Fruit fly (Drosophila melanogaster) whole organism, embryonic: Measurements from ENCODE around the gene CG4101.

Source experiments
- Atf-2 ChIP-seq: fragments of 200-800 bp; sonication (Bioruptor generic); optimal IDR thresholded peaks from 2 replicates; lab custom pipeline; 2016; ENCODE audit warnings: missing biosample characterization, missing genetic modification characterization
- BtbVII ChIP-seq: fragments of 200-800 bp; sonication (Bioruptor generic); optimal IDR thresholded peaks from 3 replicates; lab custom pipeline; 2017; ENCODE audit warnings: missing biosample characterization, mild to moderate bottlenecking, missing genetic modification characterization
- Bteb2 ChIP-seq: fragments of 200-800 bp; sonication (Bioruptor generic); optimal IDR thresholded peaks from 2 replicates; lab custom pipeline; 2016; ENCODE audit warnings: missing biosample characterization, missing genetic modification characterization
- CG10366 ChIP-seq: fragments of 200-800 bp; sonication (Bioruptor generic); IDR thresholded peaks from 2 replicates; pipeline ENCODE4 v1.3.6; 2022; ENCODE audit warnings: missing biosample characterization, missing genetic modification characterization
- CG11695 ChIP-seq: fragments of 200-800 bp; sonication (Bioruptor generic); IDR thresholded peaks from 3 replicates; pipeline ENCODE4 v1.3.6; 2022; ENCODE audit warnings: missing biosample characterization, missing genetic modification characterization
- CG12659 ChIP-seq: fragments of 200-800 bp; sonication (Bioruptor generic); optimal IDR thresholded peaks from 3 replicates; lab custom pipeline; 2017; ENCODE audit warnings: mild to moderate bottlenecking, missing biosample characterization, missing genetic modification reagents, missing genetic modification characterization
- CG13296 ChIP-seq: fragments of 200-800 bp; sonication (Bioruptor generic); optimal IDR thresholded peaks from 3 replicates; lab custom pipeline; 2018; ENCODE audit warnings: missing biosample characterization, mild to moderate bottlenecking, missing genetic modification characterization
- CG14050 ChIP-seq: fragments of 200-800 bp; sonication (Bioruptor generic); IDR thresholded peaks from 3 replicates; pipeline ENCODE4 v1.3.6; 2022; ENCODE audit warnings: missing biosample characterization, missing genetic modification characterization
- CG15073 ChIP-seq: fragments of 200-800 bp; sonication (Bioruptor generic); optimal IDR thresholded peaks from 2 replicates; lab custom pipeline; 2016; ENCODE audit warnings: missing biosample characterization, missing genetic modification characterization
- CG1603 ChIP-seq: fragments of 200-800 bp; sonication (Bioruptor generic); optimal IDR thresholded peaks from 2 replicates; lab custom pipeline; 2019; ENCODE audit warnings: missing biosample characterization, mild to moderate bottlenecking, missing genetic modification characterization, moderate library complexity
- CG17359 ChIP-seq: fragments of 200-800 bp; sonication (Bioruptor generic); optimal IDR thresholded peaks from 3 replicates; lab custom pipeline; 2018; ENCODE audit warnings: missing biosample characterization, mild to moderate bottlenecking, missing genetic modification characterization, moderate library complexity
- CG17361 ChIP-seq: fragments of 200-800 bp; sonication (Bioruptor generic); IDR thresholded peaks from 3 replicates; pipeline ENCODE4 v1.3.6; 2022; ENCODE audit warnings: missing biosample characterization, missing genetic modification characterization
- CG17829 ChIP-seq: fragments of 200-800 bp; optimal IDR thresholded peaks from 2 replicates; lab custom pipeline; 2019; ENCODE audit warnings: missing biosample characterization, mild to moderate bottlenecking, missing genetic modification characterization, moderate library complexity
- CG2712 ChIP-seq: fragments of 200-800 bp; optimal IDR thresholded peaks from 3 replicates; lab custom pipeline; 2019; ENCODE audit warnings: missing biosample characterization, mild to moderate bottlenecking, missing genetic modification characterization, moderate library complexity
- CG4617 ChIP-seq: fragments of 200-800 bp; sonication (Bioruptor generic); optimal IDR thresholded peaks from 3 replicates; lab custom pipeline; 2016; ENCODE audit warnings: missing biosample characterization, missing genetic modification characterization, borderline replicate concordance
- CG6689 ChIP-seq: fragments of 200-800 bp; sonication (Bioruptor generic); IDR thresholded peaks from 2 replicates; pipeline ENCODE4 v1.3.6; 2022; ENCODE audit warnings: missing biosample characterization, missing genetic modification characterization
- D19A ChIP-seq: fragments of 200-800 bp; optimal IDR thresholded peaks from 3 replicates; lab custom pipeline; 2019; ENCODE audit warnings: missing biosample characterization, mild to moderate bottlenecking, missing genetic modification characterization, moderate library complexity
- Doc3 ChIP-seq: fragments of 200-800 bp; sonication (Bioruptor generic); IDR thresholded peaks from 3 replicates; pipeline ENCODE4 v1.3.6; 2022; ENCODE audit warnings: missing biosample characterization, missing genetic modification characterization; ENCODE audit not compliant: partially characterized antibody
- Drgx ChIP-seq: fragments of 200-800 bp; sonication (Bioruptor generic); IDR thresholded peaks from 2 replicates; pipeline ENCODE4 v1.3.6; 2022; ENCODE audit warnings: missing biosample characterization, missing genetic modification characterization
- E2f1 ChIP-seq: fragments of 200-800 bp; sonication (Bioruptor generic); IDR thresholded peaks from 2 replicates; pipeline ENCODE4 v1.3.6; 2022; ENCODE audit warnings: missing biosample characterization, missing genetic modification characterization
- Ets97D ChIP-seq: fragments of 200-800 bp; sonication (Bioruptor generic); optimal IDR thresholded peaks from 3 replicates; lab custom pipeline; 2016; ENCODE audit warnings: missing biosample characterization, missing genetic modification characterization
- HmgD ChIP-seq: fragments of 200-800 bp; sonication (Bioruptor generic); optimal IDR thresholded peaks from 3 replicates; lab custom pipeline; 2016; ENCODE audit warnings: missing biosample characterization, missing genetic modification characterization
- Hmr ChIP-seq: fragments of 200-800 bp; sonication (Bioruptor generic); optimal IDR thresholded peaks from 3 replicates; lab custom pipeline; 2017; ENCODE audit warnings: mild to moderate bottlenecking, missing biosample characterization, missing genetic modification reagents, missing genetic modification characterization
- Max ChIP-seq: fragments of 200-800 bp; sonication (Bioruptor generic); optimal IDR thresholded peaks from 2 replicates; lab custom pipeline; 2016; ENCODE audit warnings: missing biosample characterization, mild to moderate bottlenecking, missing genetic modification characterization
- NC2α ChIP-seq: fragments of 200-800 bp; sonication (Bioruptor generic); optimal IDR thresholded peaks from 2 replicates; lab custom pipeline; 2016; ENCODE audit warnings: missing biosample characterization, missing genetic modification characterization
- NC2β ChIP-seq: fragments of 200-800 bp; sonication (Bioruptor generic); optimal IDR thresholded peaks from 2 replicates; lab custom pipeline; 2016; ENCODE audit warnings: missing biosample characterization, missing genetic modification characterization
- NK7.1 ChIP-seq: fragments of 200-800 bp; sonication (Bioruptor generic); optimal IDR thresholded peaks from 3 replicates; lab custom pipeline; 2016; ENCODE audit warnings: missing biosample characterization, missing genetic modification characterization
- Nf-YB ChIP-seq: fragments of 200-800 bp; sonication (Bioruptor generic); optimal IDR thresholded peaks from 3 replicates; lab custom pipeline; 2019; ENCODE audit warnings: missing biosample characterization, mild to moderate bottlenecking, missing genetic modification characterization, moderate library complexity
- Poxn ChIP-seq: fragments of 200-800 bp; sonication (Bioruptor generic); IDR thresholded peaks from 2 replicates; pipeline ENCODE4 v1.3.6; 2022; ENCODE audit warnings: missing biosample characterization, missing genetic modification characterization
- Ptx1 ChIP-seq: fragments of 200-800 bp; sonication (Bioruptor generic); IDR thresholded peaks from 2 replicates; pipeline ENCODE4 v1.3.6; 2022; ENCODE audit warnings: missing biosample characterization, missing genetic modification characterization
- Rfx ChIP-seq: fragments of 200-800 bp; sonication (Bioruptor generic); IDR thresholded peaks from 2 replicates; pipeline ENCODE4 v1.3.6; 2022; ENCODE audit warnings: missing biosample characterization, missing genetic modification characterization
- Sin3A ChIP-seq: fragments of >200 bp; optimal IDR thresholded peaks from 2 replicates; lab custom pipeline; 2018
- Spps ChIP-seq: fragments of 200-800 bp; sonication (Bioruptor generic); optimal IDR thresholded peaks from 2 replicates; lab custom pipeline; 2018; ENCODE audit warnings: missing biosample characterization, mild to moderate bottlenecking, missing genetic modification characterization
- Ssrp ChIP-seq: fragments of 200-800 bp; sonication (Bioruptor generic); optimal IDR thresholded peaks from 2 replicates; lab custom pipeline; 2018; ENCODE audit warnings: missing biosample characterization, mild to moderate bottlenecking, missing genetic modification characterization, moderate library complexity
- az2 ChIP-seq: fragments of 200-800 bp; sonication (Bioruptor generic); optimal IDR thresholded peaks from 3 replicates; lab custom pipeline; 2016; ENCODE audit warnings: missing biosample characterization, missing genetic modification characterization
- bcd ChIP-seq: fragments of 200-800 bp; sonication (Bioruptor generic); optimal IDR thresholded peaks from 2 replicates; lab custom pipeline; 2017; ENCODE audit warnings: missing biosample characterization, mild to moderate bottlenecking, missing genetic modification characterization
- da ChIP-seq: fragments of 200-800 bp; sonication (Bioruptor generic); optimal IDR thresholded peaks from 2 replicates; lab custom pipeline; 2016; ENCODE audit warnings: missing biosample characterization, missing genetic modification characterization
- ems ChIP-seq: fragments of 200-800 bp; sonication (Bioruptor generic); optimal IDR thresholded peaks from 3 replicates; lab custom pipeline; 2016; ENCODE audit warnings: missing biosample characterization, missing genetic modification characterization
- gce ChIP-seq: fragments of 200-800 bp; sonication (Bioruptor generic); IDR thresholded peaks from 3 replicates; pipeline ENCODE4 v1.3.6; 2022; ENCODE audit warnings: missing biosample characterization, missing genetic modification characterization
- lab ChIP-seq: fragments of 200-800 bp; sonication (Bioruptor generic); optimal IDR thresholded peaks from 3 replicates; lab custom pipeline; 2017; ENCODE audit warnings: missing biosample characterization, missing genetic modification characterization, mild to moderate bottlenecking, moderate library complexity, missing genetic modification reagents
- lola ChIP-seq, 3 experiments: fragments of >200 bp in 2 of 3; fragments of 200-800 bp in 1 of 3; sonication (Bioruptor generic) in 1 of 3; optimal IDR thresholded peaks; 2 replicates each; lab custom pipeline; 2017 to 2019; ENCODE audit warnings: missing biosample characterization in 3 of 3, missing genetic modification characterization in 3 of 3, mild to moderate bottlenecking in 1 of 3, moderate library complexity in 1 of 3
- nerfin-2 ChIP-seq: fragments of 200-800 bp; sonication (Bioruptor generic); IDR thresholded peaks from 2 replicates; pipeline ENCODE4 v1.3.6; 2022; ENCODE audit warnings: missing biosample characterization, missing genetic modification characterization; ENCODE audit not compliant: partially characterized antibody
- phol ChIP-seq: fragments of 200-800 bp; sonication (Bioruptor generic); optimal IDR thresholded peaks from 3 replicates; lab custom pipeline; 2018; ENCODE audit warnings: missing biosample characterization, mild to moderate bottlenecking, missing genetic modification characterization, moderate library complexity
- pros ChIP-seq: fragments of 200-800 bp; sonication (Bioruptor generic); optimal IDR thresholded peaks from 3 replicates; lab custom pipeline; 2019; ENCODE audit warnings: missing biosample characterization, mild to moderate bottlenecking, missing genetic modification characterization, moderate library complexity
- sob ChIP-seq: fragments of 200-800 bp; sonication (Bioruptor generic); IDR thresholded peaks from 2 replicates; pipeline ENCODE4 v1.3.6; 2022; ENCODE audit warnings: missing biosample characterization, missing genetic modification characterization
- sr ChIP-seq: fragments of 200-800 bp; sonication (Bioruptor generic); IDR thresholded peaks from 3 replicates; pipeline ENCODE4 v1.3.6; 2022; ENCODE audit warnings: missing biosample characterization, missing genetic modification characterization
- ssp ChIP-seq: fragments of 200-800 bp; sonication (Bioruptor generic); IDR thresholded peaks from 2 replicates; pipeline ENCODE4 v1.3.6; 2022; ENCODE audit warnings: missing biosample characterization, missing genetic modification characterization
- vvl ChIP-seq: fragments of 200-800 bp; sonication (Bioruptor generic); IDR thresholded peaks from 2 replicates; pipeline ENCODE4 v1.3.6; 2022; ENCODE audit warnings: missing biosample characterization, missing genetic modification characterization
- wdn ChIP-seq: fragments of 200-800 bp; sonication (Bioruptor generic); IDR thresholded peaks from 2 replicates; pipeline ENCODE4 v1.3.6; 2022; ENCODE audit warnings: missing biosample characterization, missing genetic modification characterization
- zfh2 ChIP-seq: fragments of 200-800 bp; sonication (Bioruptor generic); optimal IDR thresholded peaks from 2 replicates; lab custom pipeline; 2016; ENCODE audit warnings: missing biosample characterization, missing genetic modification characterization

The CG4101 gene

DNA sequence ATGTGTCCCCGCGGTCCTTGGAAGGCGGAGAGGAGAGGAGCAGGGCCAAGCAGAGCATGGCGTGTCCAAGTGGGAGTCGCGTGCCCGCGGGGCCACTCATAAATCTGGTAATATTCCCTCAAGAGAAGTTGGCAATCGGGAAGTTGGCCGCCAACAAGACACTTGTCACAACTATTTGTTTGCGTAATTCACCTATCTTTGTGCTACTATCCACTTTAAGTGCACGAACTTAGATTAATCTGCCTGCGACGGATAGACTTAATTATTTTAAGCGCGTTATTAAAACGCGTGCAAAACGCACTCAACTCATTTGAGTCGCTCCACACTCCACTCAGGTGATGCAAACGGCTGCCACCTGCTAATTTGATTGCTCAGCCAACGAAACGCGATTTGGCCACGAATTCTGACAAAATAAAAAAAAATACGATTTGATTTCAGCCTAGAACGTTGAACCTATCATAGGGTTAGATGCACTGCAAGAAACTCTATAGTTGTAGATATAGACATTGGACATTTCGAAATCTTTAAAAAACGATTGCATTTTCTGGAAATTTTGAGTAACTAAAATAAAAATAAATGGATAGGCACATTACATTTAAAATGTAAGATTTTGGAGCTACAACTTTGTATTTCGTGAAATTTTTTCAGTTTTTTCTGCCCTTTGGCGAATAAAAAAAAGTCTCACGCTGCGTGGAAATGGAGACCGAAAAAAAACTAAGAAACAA is 41.1 kb upstream of the CG4101 start (continued):
- peak; percentile 46; the same call in 2 of the 3 replicates for TF ChIP-seq CG14050
- no peak for TF ChIP-seq pros
- no peak for TF ChIP-seq Poxn (GFP tag; lab: Robert Waterston, UW)
- peak; percentile 27 for TF ChIP-seq CG17829
- TF ChIP-seq BtbVII (GFP tag; lab: Kevin White, UChicago): peak; percentile 39
- TF ChIP-seq Ssrp (tag; lab: Kevin White, UChicago): no peak
- no peak for TF ChIP-seq NC2β
- no peak for TF ChIP-seq E2f1 (GFP tag; lab: Robert Waterston, UW)
- peak; percentile 33 for TF ChIP-seq az2
- no peak for TF ChIP-seq HmgD (GFP tag; lab: Kevin White, UChicago)
- peak; percentile 85 for TF ChIP-seq Rfx (GFP tag; lab: Robert Waterston, UW)
- 0 out of 2 replicates have a peak, but pooled peaks have one; percentile 12 for TF ChIP-seq CG10366 (GFP tag; lab: Robert Waterston, UW)
- TF ChIP-seq Sin3A (lab: Kevin White, UChicago): no peak
- TF ChIP-seq CG17359 (tag; lab: Kevin White, UChicago): peak; percentile 28
- TF ChIP-seq phol (tag; lab: Kevin White, UChicago): peak; percentile 47
- peak; percentile 29 for TF ChIP-seq bcd
- no peak for TF ChIP-seq CG1603 (tag; lab: Kevin White, UChicago)
- TF ChIP-seq sob (GFP tag; lab: Robert Waterston, UW): peak; percentile 70
- TF ChIP-seq wdn (GFP tag; lab: Robert Waterston, UW): peak; percentile 45; the same call in 1 of the 2 replicates
- TF ChIP-seq NK7.1: no peak
- peak; percentile 53 for TF ChIP-seq CG12659 (GFP tag; lab: Kevin White, UChicago)
- TF ChIP-seq lola (GFP tag; optimal IDR thresholded peaks at IDR 0.05; lab: Kevin White, UChicago): peak in 1 of 3 experiments; percentile 14
- TF ChIP-seq CG4617 (GFP tag; lab: Kevin White, UChicago): no peak
- peak; percentile 61 for TF ChIP-seq CG2712 (tag; lab: Kevin White, UChicago)
- TF ChIP-seq Doc3: no peak
- peak; percentile 22; the same call in 1 of the 2 replicates for TF ChIP-seq vvl (GFP tag; lab: Robert Waterston, UW)
- peak; percentile 33 for TF ChIP-seq Atf-2 (GFP tag; lab: Kevin White, UChicago)
- no peak for TF ChIP-seq NC2α
- peak; percentile 59 for TF ChIP-seq Bteb2 (GFP tag; lab: Kevin White, UChicago)
- no peak for TF ChIP-seq Spps (tag; lab: Kevin White, UChicago)
- TF ChIP-seq CG13296 (GFP tag; lab: Kevin White, UChicago): peak; percentile 42
- TF ChIP-seq D19A (tag; lab: Kevin White, UChicago): peak; percentile 12
- TF ChIP-seq CG17361 (GFP tag; lab: Robert Waterston, UW): peak; percentile 51; the same call in 1 of the 3 replicates
- TF ChIP-seq sr (GFP tag; lab: Robert Waterston, UW): no peak
- no peak for TF ChIP-seq da (GFP tag; lab: Kevin White, UChicago)
- peak; percentile 62 for TF ChIP-seq Hmr
- TF ChIP-seq Ptx1 (GFP tag; lab: Robert Waterston, UW): no peak; the same call in 1 of the 2 replicates
- TF ChIP-seq ems: peak; percentile 46
- no peak for TF ChIP-seq nerfin-2
- TF ChIP-seq Nf-YB (GFP tag; lab: Kevin White, UChicago): peak; percentile 3
- no peak for TF ChIP-seq ssp (GFP tag; lab: Robert Waterston, UW)
- no peak for TF ChIP-seq Ets97D (GFP tag; lab: Kevin White, UChicago)
- peak; percentile 57; the same call in 2 of the 3 replicates for TF ChIP-seq CG11695 (GFP tag; lab: Robert Waterston, UW)
- TF ChIP-seq Drgx (GFP tag; lab: Robert Waterston, UW): peak; percentile 36; the same call in 1 of the 2 replicates
- TF ChIP-seq gce: no peak
- no peak for TF ChIP-seq CG15073 (GFP tag; lab: Kevin White, UChicago)
- TF ChIP-seq CG6689 (GFP tag; lab: Robert Waterston, UW): peak; percentile 64; the same call in 1 of the 2 replicates
- peak; percentile 71 for TF ChIP-seq lab
- peak; percentile 28 for TF ChIP-seq Max (GFP tag; lab: Kevin White, UChicago)
- TF ChIP-seq zfh2 (GFP tag; lab: Kevin White, UChicago): peak; percentile 26
